Worm (Caenorhabditis elegans) whole organism, young adult: Measurements from ENCODE around the gene Y75B8A.19.

Experiments used
- C17E4.6 ChIP-seq: fragments of 200-800 bp; sonication (Bioruptor generic); IDR thresholded peaks from 2 replicates; pipeline ENCODE4 v1.3.6; 2022; ENCODE audit warnings: missing genetic modification reagents, missing genetic modification characterization, missing compliant biosample characterization
- F52B5.7 ChIP-seq: sonication (generic microtip); optimal IDR thresholded peaks from 2 replicates; lab custom pipeline; 2016; ENCODE audit warnings: mild to moderate bottlenecking, missing genetic modification characterization, missing compliant biosample characterization
- ama-1 ChIP-seq, 3 experiments: fragments of 150-350 bp in 1 of 3; sonication (generic microtip) in 2 of 3; optimal IDR thresholded peaks; 2 replicates each; lab custom pipeline; 2014 to 2018; ENCODE audit warnings: missing biosample characterization in 2 of 3, missing genetic modification characterization in 2 of 3, missing genetic modification reagents in 2 of 3
- ceh-91 ChIP-seq: fragments of 200-800 bp; sonication (Bioruptor generic); IDR thresholded peaks from 2 replicates; pipeline ENCODE4 v1.3.6; 2022; ENCODE audit warnings: missing genetic modification reagents, missing genetic modification characterization, missing compliant biosample characterization
- egl-44 ChIP-seq: fragments of 200-800 bp; sonication (Bioruptor generic); IDR thresholded peaks from 2 replicates; pipeline ENCODE4 v1.3.6; 2022; ENCODE audit warnings: missing genetic modification reagents, missing genetic modification characterization, missing compliant biosample characterization
- ets-4 ChIP-seq: fragments of 200-800 bp; sonication (Bioruptor generic); optimal IDR thresholded peaks from 2 replicates; lab custom pipeline; 2018; ENCODE audit warnings: mild to moderate bottlenecking, missing genetic modification characterization, missing compliant biosample characterization
- let-607 ChIP-seq, 2 experiments: fragments of 200-800 bp in 1 of 2; sonication (Bioruptor generic) in 1 of 2; sonication (generic microtip) in 1 of 2; optimal IDR thresholded peaks; 2 replicates each; lab custom pipeline; 2016 to 2018; ENCODE audit warnings: mild to moderate bottlenecking in 2 of 2, missing compliant biosample characterization in 2 of 2, missing genetic modification characterization in 2 of 2, moderate library complexity in 2 of 2, missing genotype in 1 of 2
- nhr-27 ChIP-seq: fragments of 200-800 bp; sonication (Bioruptor generic); optimal IDR thresholded peaks from 2 replicates; lab custom pipeline; 2018; ENCODE audit warnings: mild to moderate bottlenecking, missing genetic modification characterization, moderate library complexity, missing compliant biosample characterization
- nhr-90 ChIP-seq: sonication (generic microtip); optimal IDR thresholded peaks from 2 replicates; lab custom pipeline; 2016; ENCODE audit warnings: missing genotype, mild to moderate bottlenecking, missing genetic modification characterization, missing compliant biosample characterization
- sdz-38 ChIP-seq: sonication (generic microtip); optimal IDR thresholded peaks from 2 replicates; lab custom pipeline; 2016; ENCODE audit warnings: missing genotype, missing genetic modification characterization, missing compliant biosample characterization
- unc-130 ChIP-seq: sonication (generic microtip); optimal IDR thresholded peaks from 2 replicates; lab custom pipeline; 2016; ENCODE audit warnings: missing genetic modification reagents, missing genetic modification characterization, missing compliant biosample characterization
- unc-62 ChIP-seq: fragments of 150-350 bp; optimal IDR thresholded peaks from 2 replicates; lab custom pipeline; 2014; ENCODE audit warnings: missing biosample characterization, missing genetic modification reagents, missing genetic modification characterization
- ztf-25 ChIP-seq: fragments of 200-800 bp; sonication (Bioruptor generic); IDR thresholded peaks from 2 replicates; pipeline ENCODE4 v1.3.6; 2022; ENCODE audit warnings: missing genetic modification reagents, missing genetic modification characterization, missing compliant biosample characterization

ce11 chrIII:12188236-12188635 lies 38.2 kb upstream of the Y75B8A.19 start:
- TF ChIP-seq let-607 (tag; optimal IDR thresholded peaks at IDR 0.05; lab: Kevin White, UChicago) (no peak), unc-130 (GFP tag; lab: Kevin White, UChicago) (no peak), egl-44 (GFP tag; lab: Robert Waterston, UW) (no peak), C17E4.6 (GFP tag; lab: Robert Waterston, UW) (no peak), ztf-25 (GFP tag; lab: Robert Waterston, UW) (no peak), sdz-38 (no peak), F52B5.7 (tag; lab: Kevin White, UChicago) (no peak), ceh-91 (no peak), nhr-27 (tag; lab: Kevin White, UChicago) (no peak), ama-1 (optimal IDR thresholded peaks at IDR 0.05; lab: Kevin White, UChicago) (no peak), ama-1 (GFP tag; optimal IDR thresholded peaks at IDR 0.05; lab: Kevin White, UChicago) (no peak), unc-62 (GFP tag; lab: Kevin White, UChicago) (no peak), ets-4 (GFP tag; lab: Kevin White, UChicago) (no peak), nhr-90 (tag; lab: Kevin White, UChicago) (no peak)
